Fruit fly (Drosophila melanogaster) ovary, adult (tissue): Measurements from ENCODE around the gene CG43445.

Experiments
- CG17801 ChIP-seq: fragments of 200-800 bp; optimal IDR thresholded peaks from 2 replicates; lab custom pipeline; 2019; ENCODE audit warnings: missing biosample characterization, mild to moderate bottlenecking, missing genetic modification characterization, moderate library complexity; ENCODE audit not compliant: partially characterized antibody

CG43445 gene

dm6 chr3R:17934752-17935151 lies 23.6 kb downstream of the CG43445 start:
- TF ChIP-seq CG17801 (GFP tag; lab: Kevin White, UChicago) = no peak

- TF ChIP-seq CG17801 (GFP tag; lab: Kevin White, UChicago) = no peak
Observed at dm6 chr3R:17938713-17939112, 27.5 kb downstream of the CG43445 start.

dm6 chr3R:17941086-17941485 lies 29.9 kb downstream of the CG43445 start:
- no peak for TF ChIP-seq CG17801 (GFP tag; lab: Kevin White, UChicago)

- TF ChIP-seq CG17801 (GFP tag; lab: Kevin White, UChicago) = no peak
Observed at dm6 chr3R:17943359-17944232, 32.4 kb downstream of the CG43445 start.

- no peak for TF ChIP-seq CG17801 (GFP tag; lab: Kevin White, UChicago)
Observed at dm6 chr3R:17944296-17944695, 33.1 kb downstream of the CG43445 start.

dm6 chr3R:17945753-17946152 lies 34.6 kb downstream of the CG43445 start:
- no peak for TF ChIP-seq CG17801 (GFP tag; lab: Kevin White, UChicago)

- no peak for TF ChIP-seq CG17801 (GFP tag; lab: Kevin White, UChicago)
Observed at dm6 chr3R:17946246-17946645, 35.1 kb downstream of the CG43445 start.

- TF ChIP-seq CG17801 (GFP tag; lab: Kevin White, UChicago) = no peak
Observed at dm6 chr3R:17948227-17949206, 37.3 kb downstream of the CG43445 start.

dm6 chr3R:17949362-17950121 lies 38.4 kb downstream of the CG43445 start:
- peak; percentile 54 for TF ChIP-seq CG17801 (GFP tag; lab: Kevin White, UChicago)

- no peak for TF ChIP-seq CG17801 (GFP tag; lab: Kevin White, UChicago)
Observed at dm6 chr3R:17950398-17950797, 39.2 kb downstream of the CG43445 start.

dm6 chr3R:17951285-17951684 lies 40.1 kb downstream of the CG43445 start:
- TF ChIP-seq CG17801 (GFP tag; lab: Kevin White, UChicago) = no peak

dm6 chr3R:17951780-17952179 lies 40.6 kb downstream of the CG43445 start:
- no peak for TF ChIP-seq CG17801 (GFP tag; lab: Kevin White, UChicago)

dm6 chr3R:17952412-17952811 lies 41.2 kb downstream of the CG43445 start:
- TF ChIP-seq CG17801 (GFP tag; lab: Kevin White, UChicago) = no peak

- TF ChIP-seq CG17801 (GFP tag; lab: Kevin White, UChicago) = no peak
Observed at dm6 chr3R:17953884-17954283, 42.7 kb downstream of the CG43445 start.
